Fruit fly (Drosophila melanogaster) whole organism, embryonic: Measurements from ENCODE around the gene CG43999.
A peak's percentile ranks its signal among the peaks of the same experiment; 100 is the strongest.

Experiments used
- CG11085 ChIP-seq: fragments of 200-800 bp; sonication (Bioruptor generic); IDR thresholded peaks from 2 replicates; pipeline ENCODE4 v1.3.6; 2022; ENCODE audit warnings: missing biosample characterization, missing genetic modification characterization
- CG11247 ChIP-seq: fragments of 200-800 bp; sonication (Bioruptor generic); IDR thresholded peaks from 2 replicates; pipeline ENCODE4 v1.3.6; 2022; ENCODE audit warnings: missing biosample characterization, missing genetic modification characterization
- CG12104 ChIP-seq: fragments of 200-800 bp; sonication (Bioruptor generic); optimal IDR thresholded peaks from 3 replicates; lab custom pipeline; 2016; ENCODE audit warnings: missing biosample characterization, missing genetic modification characterization
- CG14014 ChIP-seq: fragments of 200-800 bp; sonication (Bioruptor generic); IDR thresholded peaks from 2 replicates; pipeline ENCODE4 v1.3.6; 2022; ENCODE audit warnings: missing biosample characterization, missing genetic modification characterization
- CG15601 ChIP-seq: fragments of 200-800 bp; sonication (Bioruptor generic); optimal IDR thresholded peaks from 3 replicates; lab custom pipeline; 2019; ENCODE audit warnings: missing biosample characterization, mild to moderate bottlenecking, missing genetic modification characterization, moderate library complexity
- CG17186 ChIP-seq: fragments of 200-800 bp; sonication (Bioruptor generic); optimal IDR thresholded peaks from 3 replicates; lab custom pipeline; 2017; ENCODE audit warnings: missing biosample characterization, missing genetic modification reagents, missing genetic modification characterization
- CG17361 ChIP-seq: fragments of 200-800 bp; sonication (Bioruptor generic); IDR thresholded peaks from 3 replicates; pipeline ENCODE4 v1.3.6; 2022; ENCODE audit warnings: missing biosample characterization, missing genetic modification characterization
- CG2678 ChIP-seq: fragments of 200-800 bp; sonication (Bioruptor generic); optimal IDR thresholded peaks from 3 replicates; lab custom pipeline; 2019; ENCODE audit warnings: missing biosample characterization, mild to moderate bottlenecking, missing genetic modification characterization, moderate library complexity
- CG30431 ChIP-seq: fragments of 200-800 bp; sonication (Bioruptor generic); optimal IDR thresholded peaks from 2 replicates; lab custom pipeline; 2017; ENCODE audit warnings: missing biosample characterization, missing genetic modification characterization
- CG31388 ChIP-seq: fragments of 200-800 bp; sonication (Bioruptor generic); optimal IDR thresholded peaks from 2 replicates; lab custom pipeline; 2016; ENCODE audit warnings: missing biosample characterization, missing genetic modification characterization
- CG3407 ChIP-seq: fragments of 200-800 bp; sonication (Bioruptor generic); optimal IDR thresholded peaks from 2 replicates; lab custom pipeline; 2018; ENCODE audit warnings: missing biosample characterization, mild to moderate bottlenecking, missing genetic modification characterization
- CG6683 ChIP-seq: fragments of 200-800 bp; sonication (Bioruptor generic); optimal IDR thresholded peaks from 2 replicates; lab custom pipeline; 2017; ENCODE audit warnings: missing biosample characterization, mild to moderate bottlenecking, missing genetic modification characterization, missing genetic modification reagents
- CG8944 ChIP-seq: fragments of 200-800 bp; sonication (Bioruptor generic); optimal IDR thresholded peaks from 3 replicates; lab custom pipeline; 2016; ENCODE audit warnings: missing biosample characterization, missing genetic modification characterization
- CG9215 ChIP-seq: fragments of 200-800 bp; sonication (Bioruptor generic); IDR thresholded peaks from 2 replicates; pipeline ENCODE4 v1.3.6; 2022; ENCODE audit warnings: missing biosample characterization, missing genetic modification characterization
- CG9437 ChIP-seq: fragments of 200-800 bp; sonication (Bioruptor generic); optimal IDR thresholded peaks from 2 replicates; lab custom pipeline; 2018; ENCODE audit warnings: missing biosample characterization, mild to moderate bottlenecking, missing genetic modification characterization
- CG9932 ChIP-seq: fragments of 200-800 bp; sonication (Bioruptor generic); IDR thresholded peaks from 2 replicates; pipeline ENCODE4 v1.3.6; 2022; ENCODE audit warnings: missing biosample characterization, missing genetic modification characterization
- D19B ChIP-seq: fragments of 200-800 bp; sonication (Bioruptor generic); optimal IDR thresholded peaks from 2 replicates; lab custom pipeline; 2017; ENCODE audit warnings: missing biosample characterization, mild to moderate bottlenecking, missing genetic modification characterization
- Deaf1 ChIP-seq: fragments of 200-800 bp; optimal IDR thresholded peaks from 3 replicates; lab custom pipeline; 2019; ENCODE audit warnings: missing biosample characterization, mild to moderate bottlenecking, missing genetic modification characterization, moderate library complexity
- Drgx ChIP-seq: fragments of 200-800 bp; sonication (Bioruptor generic); IDR thresholded peaks from 2 replicates; pipeline ENCODE4 v1.3.6; 2022; ENCODE audit warnings: missing biosample characterization, missing genetic modification characterization
- E2f2 ChIP-seq: fragments of 200-800 bp; sonication (Bioruptor generic); IDR thresholded peaks from 2 replicates; pipeline ENCODE4 v1.3.6; 2022; ENCODE audit warnings: missing biosample characterization, missing genetic modification characterization
- HLHmδ ChIP-seq: fragments of 200-800 bp; sonication (Bioruptor generic); optimal IDR thresholded peaks from 2 replicates; lab custom pipeline; 2018; ENCODE audit warnings: missing biosample characterization, mild to moderate bottlenecking, missing genetic modification characterization, moderate library complexity
- Hmx ChIP-seq: fragments of 200-800 bp; sonication (Bioruptor generic); optimal IDR thresholded peaks from 2 replicates; lab custom pipeline; 2016; ENCODE audit warnings: missing biosample characterization, missing genetic modification characterization
- Hsf ChIP-seq: fragments of 200-800 bp; sonication (Bioruptor generic); optimal IDR thresholded peaks from 3 replicates; lab custom pipeline; 2016; ENCODE audit warnings: missing biosample characterization, missing genetic modification characterization
- Max ChIP-seq: fragments of 200-800 bp; sonication (Bioruptor generic); optimal IDR thresholded peaks from 2 replicates; lab custom pipeline; 2016; ENCODE audit warnings: missing biosample characterization, mild to moderate bottlenecking, missing genetic modification characterization
- NC2β ChIP-seq: fragments of 200-800 bp; sonication (Bioruptor generic); optimal IDR thresholded peaks from 2 replicates; lab custom pipeline; 2016; ENCODE audit warnings: missing biosample characterization, missing genetic modification characterization
- Ptx1 ChIP-seq: fragments of 200-800 bp; sonication (Bioruptor generic); IDR thresholded peaks from 2 replicates; pipeline ENCODE4 v1.3.6; 2022; ENCODE audit warnings: missing biosample characterization, missing genetic modification characterization
- btn ChIP-seq: fragments of 200-800 bp; sonication (Bioruptor generic); optimal IDR thresholded peaks from 2 replicates; lab custom pipeline; 2016; ENCODE audit warnings: missing biosample characterization, missing genetic modification characterization
- cwo ChIP-seq: fragments of 200-800 bp; sonication (Bioruptor generic); optimal IDR thresholded peaks from 3 replicates; lab custom pipeline; 2017; ENCODE audit warnings: missing biosample characterization, missing genetic modification characterization, mild to moderate bottlenecking, moderate library complexity, missing genetic modification reagents
- eve ChIP-seq, 2 experiments: fragments of >200 bp; optimal IDR thresholded peaks; 2 replicates each; lab custom pipeline; 2017; ENCODE audit warnings: missing biosample characterization in 2 of 2, missing genetic modification characterization in 2 of 2
- fu2 ChIP-seq: fragments of 200-800 bp; sonication (Bioruptor generic); optimal IDR thresholded peaks from 2 replicates; lab custom pipeline; 2016; ENCODE audit warnings: missing biosample characterization, missing genetic modification characterization
- gcm2 ChIP-seq: fragments of 200-800 bp; sonication (Bioruptor generic); optimal IDR thresholded peaks from 2 replicates; lab custom pipeline; 2016; ENCODE audit warnings: missing biosample characterization, missing genetic modification characterization
- grn ChIP-seq: fragments of 200-800 bp; sonication (Bioruptor generic); optimal IDR thresholded peaks from 3 replicates; lab custom pipeline; 2017; ENCODE audit warnings: missing biosample characterization, missing genetic modification characterization
- h ChIP-seq: fragments of >200 bp; optimal IDR thresholded peaks from 2 replicates; lab custom pipeline; 2017
- jumu ChIP-seq: fragments of 200-800 bp; sonication (Bioruptor generic); optimal IDR thresholded peaks from 3 replicates; lab custom pipeline; 2016; ENCODE audit warnings: missing biosample characterization, missing genetic modification characterization
- luna ChIP-seq: fragments of 200-800 bp; sonication (Bioruptor generic); optimal IDR thresholded peaks from 2 replicates; lab custom pipeline; 2016; ENCODE audit warnings: missing biosample characterization, missing genetic modification characterization
- maf-S ChIP-seq: fragments of 200-800 bp; sonication (Bioruptor generic); optimal IDR thresholded peaks from 2 replicates; lab custom pipeline; 2016; ENCODE audit warnings: missing biosample characterization, missing genetic modification characterization
- nerfin-1 ChIP-seq: fragments of 200-800 bp; sonication (Bioruptor generic); optimal IDR thresholded peaks from 3 replicates; lab custom pipeline; 2019; ENCODE audit warnings: missing biosample characterization, mild to moderate bottlenecking, missing genetic modification characterization, moderate library complexity
- nerfin-2 ChIP-seq: fragments of 200-800 bp; sonication (Bioruptor generic); IDR thresholded peaks from 2 replicates; pipeline ENCODE4 v1.3.6; 2022; ENCODE audit warnings: missing biosample characterization, missing genetic modification characterization; ENCODE audit not compliant: partially characterized antibody
- org-1 ChIP-seq: fragments of 200-800 bp; sonication (Bioruptor generic); optimal IDR thresholded peaks from 2 replicates; lab custom pipeline; 2017; ENCODE audit warnings: missing biosample characterization, missing genetic modification characterization
- phol ChIP-seq: fragments of 200-800 bp; sonication (Bioruptor generic); optimal IDR thresholded peaks from 3 replicates; lab custom pipeline; 2018; ENCODE audit warnings: missing biosample characterization, mild to moderate bottlenecking, missing genetic modification characterization, moderate library complexity
- so ChIP-seq: fragments of 200-800 bp; sonication (Bioruptor generic); IDR thresholded peaks from 3 replicates; pipeline ENCODE4 v1.3.6; 2022; ENCODE audit warnings: missing biosample characterization, missing genetic modification characterization
- tio ChIP-seq: fragments of 200-800 bp; sonication (Bioruptor generic); optimal IDR thresholded peaks from 2 replicates; lab custom pipeline; 2017; ENCODE audit warnings: missing biosample characterization, missing genetic modification characterization, inconsistent platforms
- tna ChIP-seq: fragments of 200-800 bp; sonication (Bioruptor generic); IDR thresholded peaks from 2 replicates; pipeline ENCODE4 v1.3.6; 2022; ENCODE audit warnings: missing biosample characterization, missing genetic modification characterization; ENCODE audit not compliant: partially characterized antibody
- trem ChIP-seq: fragments of 200-800 bp; optimal IDR thresholded peaks from 3 replicates; lab custom pipeline; 2019; ENCODE audit warnings: missing biosample characterization, mild to moderate bottlenecking, missing genetic modification characterization, moderate library complexity
- trh ChIP-seq: fragments of 200-800 bp; sonication (Bioruptor generic); optimal IDR thresholded peaks from 2 replicates; lab custom pipeline; 2016; ENCODE audit warnings: missing biosample characterization, missing genetic modification characterization
- vfl ChIP-seq: fragments of 200-800 bp; sonication (Bioruptor generic); optimal IDR thresholded peaks from 2 replicates; lab custom pipeline; 2016; ENCODE audit warnings: missing biosample characterization, missing genetic modification characterization
- zf30C ChIP-seq: fragments of 200-800 bp; sonication (Bioruptor generic); optimal IDR thresholded peaks from 3 replicates; lab custom pipeline; 2018; ENCODE audit warnings: missing biosample characterization, mild to moderate bottlenecking, missing genetic modification characterization

CG43999 gene

DNA sequence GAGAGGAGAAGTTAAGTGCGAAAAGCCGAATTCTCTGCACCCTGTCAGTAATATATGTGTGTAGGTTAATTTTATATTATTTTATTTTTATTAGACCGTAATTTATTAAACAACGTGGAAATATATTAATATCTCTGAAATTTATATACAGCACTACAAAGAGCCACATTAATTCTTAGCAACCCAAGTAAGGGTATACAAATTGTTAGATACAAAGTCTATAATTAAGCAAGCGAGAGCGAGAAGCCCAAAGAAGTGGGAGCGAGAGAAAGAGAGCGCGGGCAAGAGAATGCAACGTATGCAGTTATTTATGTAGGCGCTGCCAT, 41.7 kb downstream of the CG43999 start (continued):
- TF ChIP-seq fu2 (no peak), tna (GFP tag; lab: Robert Waterston, UW) (no peak), Hmx (GFP tag; lab: Kevin White, UChicago) (no peak), so (GFP tag; lab: Robert Waterston, UW) (peak; percentile 92), gcm2 (GFP tag; lab: Kevin White, UChicago) (no peak), jumu (GFP tag; lab: Kevin White, UChicago) (no peak), trh (GFP tag; lab: Kevin White, UChicago) (peak; percentile 86), Hsf (GFP tag; lab: Kevin White, UChicago) (peak; percentile 75), luna (GFP tag; lab: Kevin White, UChicago) (no peak), grn (GFP tag; lab: Kevin White, UChicago) (no peak), trem (peak; percentile 96), eve (GFP tag; optimal IDR thresholded peaks at IDR 0.05; lab: Kevin White, UChicago) (peak in 1 of 2 experiments; percentile 95), CG9437 (GFP tag; lab: Kevin White, UChicago) (peak; percentile 84), CG6683 (GFP tag; lab: Kevin White, UChicago) (peak; percentile 63), CG17186 (GFP tag; lab: Kevin White, UChicago) (peak; percentile 62), nerfin-1 (peak; percentile 92), tio (GFP tag; lab: Kevin White, UChicago) (peak; percentile 86), nerfin-2 (GFP tag; lab: Robert Waterston, UW) (no peak), maf-S (GFP tag; lab: Kevin White, UChicago) (peak; percentile 5), HLHmδ (GFP tag; lab: Kevin White, UChicago) (no peak), phol (tag; lab: Kevin White, UChicago) (peak; percentile 97), CG3407 (peak; percentile 90), CG17361 (peak; percentile 93), org-1 (GFP tag; lab: Kevin White, UChicago) (peak; percentile 73), btn (GFP tag; lab: Kevin White, UChicago) (peak; percentile 12), Max (GFP tag; lab: Kevin White, UChicago) (peak; percentile 89), D19B (peak; percentile 41), CG14014 (GFP tag; lab: Robert Waterston, UW) (peak; percentile 90), zf30C (GFP tag; lab: Kevin White, UChicago) (no peak), CG30431 (peak; percentile 88), NC2β (GFP tag; lab: Kevin White, UChicago) (peak; percentile 51), CG8944 (GFP tag; lab: Kevin White, UChicago) (peak; percentile 4), CG12104 (GFP tag; lab: Kevin White, UChicago) (peak; percentile 88), Drgx (GFP tag; lab: Robert Waterston, UW) (peak; percentile 99), E2f2 (GFP tag; lab: Robert Waterston, UW) (peak; percentile 74), cwo (peak; percentile 71), CG15601 (tag; lab: Kevin White, UChicago) (peak; percentile 96), Ptx1 (peak; percentile 93), CG9215 (GFP tag; lab: Robert Waterston, UW) (peak; percentile 78), vfl (GFP tag; lab: Kevin White, UChicago) (no peak), CG2678 (peak; percentile 94), CG11085 (GFP tag; lab: Robert Waterston, UW) (peak; percentile 45; the same call in 1 of the 2 replicates), CG11247 (GFP tag; lab: Robert Waterston, UW) (peak; percentile 89), CG31388 (GFP tag; lab: Kevin White, UChicago) (peak; percentile 79), Deaf1 (peak; percentile 72), CG9932 (GFP tag; lab: Robert Waterston, UW) (peak; percentile 68), h (lab: Kevin White, UChicago) (no peak)
